Worm (Caenorhabditis elegans) whole organism, young adult: ENCODE measurements around the gene ZC513.3.
A peak's percentile ranks its signal among the peaks of the same experiment; 100 is the strongest.

ENCODE experiments used
- F55B11.4 ChIP-seq: sonication (generic microtip); optimal IDR thresholded peaks from 2 replicates; lab custom pipeline; 2016; ENCODE audit warnings: missing compliant biosample characterization, missing genetic modification characterization, borderline replicate concordance; ENCODE audit not compliant: insufficient read depth
- attf-5 ChIP-seq: fragments of 200-800 bp; sonication (Bioruptor generic); optimal IDR thresholded peaks from 2 replicates; lab custom pipeline; 2018; ENCODE audit warnings: mild to moderate bottlenecking, missing genetic modification characterization, missing compliant biosample characterization
- attf-6 ChIP-seq: fragments of 200-800 bp; sonication (Bioruptor generic); IDR thresholded peaks from 2 replicates; pipeline ENCODE4 v1.3.6; 2022; ENCODE audit warnings: missing genetic modification reagents, missing genetic modification characterization, missing compliant biosample characterization
- ccch-3 ChIP-seq: fragments of 200-800 bp; sonication (Bioruptor generic); optimal IDR thresholded peaks from 2 replicates; lab custom pipeline; 2018; ENCODE audit warnings: mild to moderate bottlenecking, missing genetic modification characterization, missing compliant biosample characterization
- cebp-1 ChIP-seq, 2 experiments: fragments of 200-800 bp in 1 of 2; sonication (Bioruptor generic) in 1 of 2; sonication (generic microtip) in 1 of 2; IDR thresholded peaks in 1 of 2; optimal IDR thresholded peaks in 1 of 2; 2 replicates each; pipeline versions ENCODE4 v1.3.6 to Lab custom; 2017 to 2022; ENCODE audit warnings: missing compliant biosample characterization in 2 of 2, missing genetic modification characterization in 2 of 2, mild to moderate bottlenecking in 1 of 2, missing genetic modification reagents in 1 of 2, moderate library complexity in 1 of 2
- ceh-58 ChIP-seq: fragments of 200-800 bp; sonication (Bioruptor generic); IDR thresholded peaks from 2 replicates; pipeline ENCODE4 v1.3.6; 2022; ENCODE audit warnings: missing genetic modification characterization, missing compliant biosample characterization
- die-1 ChIP-seq: sonication (generic microtip); optimal IDR thresholded peaks from 2 replicates; lab custom pipeline; 2016; ENCODE audit warnings: missing genotype, mild to moderate bottlenecking, missing genetic modification characterization, missing compliant biosample characterization
- dox-1 ChIP-seq: fragments of 200-800 bp; sonication (Bioruptor generic); IDR thresholded peaks from 2 replicates; pipeline ENCODE4 v1.3.6; 2022; ENCODE audit warnings: missing genetic modification reagents, missing genetic modification characterization, missing compliant biosample characterization
- efl-1 ChIP-seq: fragments of 150-350 bp; optimal IDR thresholded peaks from 2 replicates; lab custom pipeline; 2014; ENCODE audit warnings: missing biosample characterization, missing genetic modification reagents, missing genetic modification characterization
- egl-18 ChIP-seq: fragments of 200-800 bp; sonication (Bioruptor generic); IDR thresholded peaks from 2 replicates; pipeline ENCODE4 v1.3.6; 2022; ENCODE audit warnings: missing genetic modification reagents, missing genetic modification characterization, missing compliant biosample characterization
- hmg-1.2 ChIP-seq: fragments of 200-800 bp; sonication (Bioruptor generic); IDR thresholded peaks from 2 replicates; pipeline ENCODE4 v1.3.6; 2022; ENCODE audit warnings: missing genetic modification reagents, missing genetic modification characterization, missing compliant biosample characterization
- hsf-1 ChIP-seq: fragments of 200-800 bp; sonication (Bioruptor generic); IDR thresholded peaks from 2 replicates; pipeline ENCODE4 v1.3.6; 2022; ENCODE audit warnings: missing genetic modification reagents, missing genetic modification characterization, missing compliant biosample characterization
- lin-26 ChIP-seq: fragments of 200-800 bp; sonication (Bioruptor generic); IDR thresholded peaks from 2 replicates; pipeline ENCODE4 v1.3.6; 2022; ENCODE audit warnings: missing genetic modification reagents, missing genetic modification characterization, missing compliant biosample characterization
- lin-54 ChIP-seq: fragments of 200-800 bp; sonication (Bioruptor generic); optimal IDR thresholded peaks from 2 replicates; lab custom pipeline; 2018; ENCODE audit warnings: mild to moderate bottlenecking, missing genetic modification characterization, missing compliant biosample characterization
- lsl-1 ChIP-seq: fragments of 200-800 bp; sonication (Bioruptor generic); optimal IDR thresholded peaks from 2 replicates; lab custom pipeline; 2018; ENCODE audit warnings: mild to moderate bottlenecking, missing genetic modification characterization, moderate library complexity, missing compliant biosample characterization
- lsy-27 ChIP-seq: sonication (generic microtip); optimal IDR thresholded peaks from 2 replicates; lab custom pipeline; 2017; ENCODE audit warnings: missing genetic modification characterization, mild to moderate bottlenecking, missing compliant biosample characterization, antibody characterized with exemption, missing genotype, borderline replicate concordance; ENCODE audit not compliant: insufficient read depth
- madf-3 ChIP-seq: fragments of 200-800 bp; sonication (Bioruptor generic); IDR thresholded peaks from 2 replicates; pipeline ENCODE4 v1.3.6; 2022; ENCODE audit warnings: missing genetic modification reagents, missing genetic modification characterization, missing compliant biosample characterization
- madf-6 ChIP-seq: fragments of 200-800 bp; sonication (Bioruptor generic); IDR thresholded peaks from 2 replicates; pipeline ENCODE4 v1.3.6; 2022; ENCODE audit warnings: missing genetic modification reagents, missing genetic modification characterization, missing compliant biosample characterization
- nfya-2 ChIP-seq: fragments of 200-800 bp; sonication (Bioruptor generic); IDR thresholded peaks from 2 replicates; pipeline ENCODE4 v1.3.6; 2022; ENCODE audit warnings: missing genetic modification reagents, missing genetic modification characterization, missing compliant biosample characterization
- nhr-80 ChIP-seq: sonication (generic microtip); optimal IDR thresholded peaks from 2 replicates; lab custom pipeline; 2016; ENCODE audit warnings: missing genetic modification characterization, missing compliant biosample characterization
- pbrm-1 ChIP-seq: fragments of 200-800 bp; sonication (Bioruptor generic); IDR thresholded peaks from 2 replicates; pipeline ENCODE4 v1.3.6; 2022; ENCODE audit warnings: missing genetic modification reagents, missing genetic modification characterization, missing compliant biosample characterization
- sdz-38 ChIP-seq: sonication (generic microtip); optimal IDR thresholded peaks from 2 replicates; lab custom pipeline; 2016; ENCODE audit warnings: missing genotype, missing genetic modification characterization, missing compliant biosample characterization
- sea-2 ChIP-seq: fragments of 200-800 bp; sonication (Bioruptor generic); IDR thresholded peaks from 2 replicates; pipeline ENCODE4 v1.3.6; 2022; ENCODE audit warnings: missing genetic modification characterization, missing compliant biosample characterization
- snpc-1.1 ChIP-seq: sonication (generic microtip); optimal IDR thresholded peaks from 2 replicates; lab custom pipeline; 2017; ENCODE audit warnings: missing genetic modification characterization, mild to moderate bottlenecking, missing compliant biosample characterization, antibody characterized with exemption, moderate library complexity, missing genotype, missing genetic modification reagents; ENCODE audit not compliant: insufficient read depth
- snpc-4 ChIP-seq, 5 experiments: fragments of 150-350 bp in 1 of 5; sonication (generic microtip) in 4 of 5; optimal IDR thresholded peaks; 2 replicates each; lab custom pipeline; 2014 to 2018; ENCODE audit warnings: missing genetic modification characterization in 5 of 5, missing biosample characterization in 3 of 5, antibody characterized with exemption in 2 of 5, mild to moderate bottlenecking in 2 of 5, missing compliant biosample characterization in 2 of 5, missing genotype in 2 of 5, moderate library complexity in 2 of 5, missing genetic modification reagents in 1 of 5
- somi-1 ChIP-seq: fragments of 200-800 bp; sonication (Bioruptor generic); optimal IDR thresholded peaks from 2 replicates; lab custom pipeline; 2018; ENCODE audit warnings: mild to moderate bottlenecking, missing genetic modification characterization, missing compliant biosample characterization
- tbx-9 ChIP-seq: sonication (generic microtip); optimal IDR thresholded peaks from 2 replicates; lab custom pipeline; 2016; ENCODE audit warnings: borderline replicate concordance, missing genetic modification characterization, inconsistent platforms, missing compliant biosample characterization
- xnd-1 ChIP-seq: sonication (generic microtip); optimal IDR thresholded peaks from 2 replicates; lab custom pipeline; 2016; ENCODE audit warnings: missing genotype, missing genetic modification reagents, missing genetic modification characterization, missing compliant biosample characterization
- ztf-26 ChIP-seq: sonication (generic microtip); optimal IDR thresholded peaks from 2 replicates; lab custom pipeline; 2017; ENCODE audit warnings: missing genetic modification characterization, missing compliant biosample characterization

ZC513.3 gene

ce11 chrV:8013901-8014388 is 32.9 kb upstream of the ZC513.3 start, which contains the start of gene Y97E10AR.6 (continued):
- TF ChIP-seq cebp-1 (GFP tag; IDR thresholded peaks at IDR 0.05; lab: Robert Waterston, UW) (no peak), cebp-1 (tag; optimal IDR thresholded peaks at IDR 0.05; lab: Kevin White, UChicago) (peak; percentile 9), sea-2 (no peak), nfya-2 (GFP tag; lab: Robert Waterston, UW) (no peak), somi-1 (GFP tag; lab: Kevin White, UChicago) (no peak), ztf-26 (no peak), lsy-27 (tag; lab: Kevin White, UChicago) (no peak), die-1 (tag; lab: Kevin White, UChicago) (no peak), F55B11.4 (no peak), tbx-9 (no peak), attf-5 (GFP tag; lab: Kevin White, UChicago) (peak; percentile 34), egl-18 (GFP tag; lab: Robert Waterston, UW) (no peak), efl-1 (GFP tag; lab: Kevin White, UChicago) (no peak), madf-3 (GFP tag; lab: Robert Waterston, UW) (no peak), ceh-58 (GFP tag; lab: Robert Waterston, UW) (no peak)

DNA sequence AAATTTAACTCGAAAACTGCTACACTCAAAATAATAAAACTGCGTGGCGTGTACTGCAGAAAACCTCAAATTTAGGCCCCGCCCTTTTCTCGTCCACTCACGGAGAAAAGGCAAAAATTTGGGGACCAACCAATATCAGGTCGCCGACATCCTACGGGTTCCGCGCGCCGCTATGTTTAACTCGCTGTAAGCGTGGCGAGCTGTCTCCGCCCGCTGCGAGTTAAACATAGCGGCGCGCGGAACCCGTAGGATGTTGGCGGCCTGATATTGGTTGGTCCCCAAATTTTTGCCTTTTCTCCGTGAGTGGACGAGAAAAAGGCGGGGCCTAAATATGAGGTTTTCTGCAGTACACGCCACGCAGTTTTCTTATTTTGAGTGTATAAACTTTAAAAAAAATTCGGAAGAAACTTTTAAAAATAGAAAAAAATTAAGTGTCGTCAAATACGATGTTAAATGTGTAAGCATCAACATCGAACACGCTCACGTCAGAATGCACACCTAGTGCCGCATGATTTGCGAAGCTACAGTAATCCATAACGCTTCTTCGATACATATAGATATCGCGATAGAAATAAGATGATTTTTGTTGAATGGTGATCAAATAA is 32.0 kb upstream of the ZC513.3 start:
- TF ChIP-seq pbrm-1 (GFP tag; lab: Robert Waterston, UW) = peak; percentile 63
- TF ChIP-seq attf-6 = peak; percentile 47; the same call in 1 of the 2 replicates
- peak; percentile 82 for TF ChIP-seq hmg-1.2 (GFP tag; lab: Robert Waterston, UW)
- peak; percentile 85 for TF ChIP-seq snpc-1.1 (tag; lab: Kevin White, UChicago)
- TF ChIP-seq xnd-1 (tag; lab: Kevin White, UChicago) = peak; percentile 3
- TF ChIP-seq hsf-1 (GFP tag; lab: Robert Waterston, UW) = peak; percentile 40; the same call in 1 of the 2 replicates
- TF ChIP-seq madf-6 = peak; percentile 8; the same call in 1 of the 2 replicates
- 0 out of 2 replicates have a peak, but pooled peaks have one; percentile 26 for TF ChIP-seq lin-26 (GFP tag; lab: Robert Waterston, UW)
- peak; percentile 74 for TF ChIP-seq snpc-4 (GFP tag; optimal IDR thresholded peaks at IDR 0.05; lab: Kevin White, UChicago)
- TF ChIP-seq snpc-4 (tag; optimal IDR thresholded peaks at IDR 0.05; lab: Kevin White, UChicago) = peak in 3 of 4 experiments; percentile 90 to 97 (median 95)
- peak; percentile 35 for TF ChIP-seq lsl-1 (GFP tag; lab: Kevin White, UChicago)

DNA sequence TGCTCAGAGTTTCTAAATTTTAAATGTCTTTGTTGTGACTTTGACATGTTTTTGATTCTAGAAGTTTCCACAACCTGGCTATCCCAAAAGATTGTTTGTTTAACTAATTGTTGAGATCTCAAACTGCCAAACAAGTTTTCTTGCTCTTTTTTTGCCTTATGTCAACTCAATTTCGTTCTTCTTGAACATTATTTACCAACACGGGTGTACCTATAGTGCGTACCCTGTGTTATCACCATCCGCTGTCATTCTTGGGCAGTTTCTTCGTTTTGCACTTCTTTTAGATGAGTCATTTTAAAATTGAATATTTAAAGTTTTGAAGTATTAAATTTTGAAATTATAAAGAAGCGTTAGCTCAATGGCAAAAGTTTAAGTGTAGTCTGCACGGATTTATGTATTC is 29.9 kb upstream of the ZC513.3 start, which contains the start of gene sptl-2:
Gene sptl-2, plus strand, starts transcription at position 280 of the 400 bp plus-strand sequence.
- TF ChIP-seq lin-54 (GFP tag; lab: Kevin White, UChicago) = no peak
- peak; percentile 31 for TF ChIP-seq nhr-80 (tag; lab: Kevin White, UChicago)

ce11 chrV:8017924-8018323 is 28.9 kb upstream of the ZC513.3 start:
- TF ChIP-seq cebp-1 (GFP tag; IDR thresholded peaks at IDR 0.05; lab: Robert Waterston, UW) (peak; percentile 56; the same call in 1 of the 2 replicates), cebp-1 (tag; optimal IDR thresholded peaks at IDR 0.05; lab: Kevin White, UChicago) (peak; percentile 72), dox-1 (GFP tag; lab: Robert Waterston, UW) (0 out of 2 replicates have a peak, but pooled peaks have one; percentile 19), nhr-80 (tag; lab: Kevin White, UChicago) (peak; percentile 84), ccch-3 (no peak), sdz-38 (tag; lab: Kevin White, UChicago) (no peak)
- TF ChIP-seq, all 124 proteins: peak for 3
